Worm (Caenorhabditis elegans) whole organism, early embryonic: ENCODE data around the gene dct-16.

Source experiments
- B0310.2 ChIP-seq: sonication (generic microtip); optimal IDR thresholded peaks from 2 replicates; lab custom pipeline; 2016; ENCODE audit warnings: mild to moderate bottlenecking, missing genetic modification characterization, missing compliant biosample characterization
- F13C5.2 ChIP-seq: sonication (generic microtip); optimal IDR thresholded peaks from 2 replicates; lab custom pipeline; 2017; ENCODE audit warnings: mild to moderate bottlenecking, missing genetic modification characterization, inconsistent platforms, missing compliant biosample characterization
- aly-1 ChIP-seq: sonication (generic microtip); optimal IDR thresholded peaks from 2 replicates; lab custom pipeline; 2016; ENCODE audit warnings: missing genetic modification characterization, missing compliant biosample characterization
- ama-1 ChIP-seq: fragments of 150-350 bp; optimal IDR thresholded peaks from 2 replicates; lab custom pipeline; 2014
- ceh-13 ChIP-seq: fragments of 200-800 bp; sonication (Bioruptor generic); optimal IDR thresholded peaks from 2 replicates; lab custom pipeline; 2018; ENCODE audit warnings: mild to moderate bottlenecking, missing genetic modification characterization, missing compliant biosample characterization
- ceh-36 ChIP-seq: sonication (generic microtip); optimal IDR thresholded peaks from 2 replicates; lab custom pipeline; 2016; ENCODE audit warnings: missing genetic modification characterization, inconsistent platforms, missing compliant biosample characterization
- flt-1 ChIP-seq: fragments of 200-800 bp; sonication (Bioruptor generic); IDR thresholded peaks from 2 replicates; pipeline ENCODE4 v1.3.6; 2022; ENCODE audit warnings: missing genetic modification characterization, missing compliant biosample characterization
- hmg-4 ChIP-seq: fragments of 200-800 bp; sonication (Bioruptor generic); optimal IDR thresholded peaks from 2 replicates; lab custom pipeline; 2018; ENCODE audit warnings: mild to moderate bottlenecking, missing genetic modification characterization, missing compliant biosample characterization
- pes-1 ChIP-seq: fragments of 200-800 bp; sonication (Bioruptor generic); IDR thresholded peaks from 2 replicates; pipeline ENCODE4 v1.3.6; 2022; ENCODE audit warnings: missing genetic modification reagents, missing genetic modification characterization, missing compliant biosample characterization
- scrt-1 ChIP-seq: fragments of 200-800 bp; sonication (Bioruptor generic); IDR thresholded peaks from 2 replicates; pipeline ENCODE4 v1.3.6; 2022; ENCODE audit warnings: missing genetic modification characterization, missing compliant biosample characterization
- tbx-37 ChIP-seq: fragments of 200-800 bp; sonication (Bioruptor generic); conservative IDR thresholded peaks from 2 replicates; pipeline ENCODE4 v1.3.6; 2022; ENCODE audit warnings: missing genetic modification reagents, missing genetic modification characterization, missing compliant biosample characterization
- tra-4 ChIP-seq: sonication (generic microtip); optimal IDR thresholded peaks from 2 replicates; lab custom pipeline; 2017; ENCODE audit warnings: missing genetic modification characterization, missing compliant biosample characterization

- TF ChIP-seq hmg-4 (GFP tag; lab: Kevin White, UChicago) (no peak), ceh-36 (tag; lab: Kevin White, UChicago) (no peak), flt-1 (no peak), aly-1 (tag; lab: Kevin White, UChicago) (no peak), tra-4 (no peak), F13C5.2 (peak; percentile 41), ama-1 (lab: Kevin White, UChicago) (no peak), scrt-1 (no peak), ceh-13 (GFP tag; lab: Kevin White, UChicago) (no peak), tbx-37 (GFP tag; lab: Robert Waterston, UW) (no peak), pes-1 (no peak), B0310.2 (tag; lab: Kevin White, UChicago) (no peak)
Observed at ce11 chrV:20493271-20494231, 5.3 kb downstream of the dct-16 start, which contains the start of gene B0250.5.
